Fruit fly (Drosophila melanogaster) whole organism, embryonic: ENCODE data around the gene Gclm.

Experiments used
- ATbp ChIP-seq: fragments of 200-800 bp; sonication (Bioruptor generic); optimal IDR thresholded peaks from 2 replicates; lab custom pipeline; 2017; ENCODE audit warnings: missing biosample characterization, mild to moderate bottlenecking, missing genetic modification characterization, missing genetic modification reagents
- Ada2b ChIP-seq: fragments of 200-800 bp; sonication (Bioruptor generic); IDR thresholded peaks from 2 replicates; pipeline ENCODE4 v1.3.6; 2022; ENCODE audit warnings: missing biosample characterization, missing genetic modification characterization
- Asciz ChIP-seq: fragments of 200-800 bp; sonication (Bioruptor generic); optimal IDR thresholded peaks from 2 replicates; lab custom pipeline; 2017; ENCODE audit warnings: missing biosample characterization, mild to moderate bottlenecking, missing genetic modification characterization, missing genetic modification reagents
- Awh ChIP-seq: fragments of 200-800 bp; sonication (Bioruptor generic); IDR thresholded peaks from 2 replicates; pipeline ENCODE4, ENCODE4 v1.3.6; 2022; ENCODE audit warnings: missing biosample characterization, missing genetic modification characterization
- CG10147 ChIP-seq: fragments of 200-800 bp; sonication (Bioruptor generic); optimal IDR thresholded peaks from 2 replicates; lab custom pipeline; 2019; ENCODE audit warnings: missing biosample characterization, mild to moderate bottlenecking, missing genetic modification characterization, moderate library complexity
- CG11456 ChIP-seq: fragments of 200-800 bp; sonication (Bioruptor generic); IDR thresholded peaks from 3 replicates; pipeline ENCODE4 v1.3.6; 2022; ENCODE audit warnings: missing biosample characterization, missing genetic modification characterization
- CG11695 ChIP-seq: fragments of 200-800 bp; sonication (Bioruptor generic); IDR thresholded peaks from 3 replicates; pipeline ENCODE4 v1.3.6; 2022; ENCODE audit warnings: missing biosample characterization, missing genetic modification characterization
- CG12659 ChIP-seq: fragments of 200-800 bp; sonication (Bioruptor generic); optimal IDR thresholded peaks from 3 replicates; lab custom pipeline; 2017; ENCODE audit warnings: mild to moderate bottlenecking, missing biosample characterization, missing genetic modification reagents, missing genetic modification characterization
- CG13287 ChIP-seq: fragments of 200-800 bp; sonication (Bioruptor generic); IDR thresholded peaks from 2 replicates; pipeline ENCODE4 v1.3.6; 2022; ENCODE audit warnings: missing biosample characterization, missing genetic modification characterization; ENCODE audit not compliant: partially characterized antibody
- CG14860 ChIP-seq: fragments of 200-800 bp; sonication (Bioruptor generic); IDR thresholded peaks from 3 replicates; pipeline ENCODE4 v1.3.6; 2022; ENCODE audit warnings: missing biosample characterization, missing genetic modification characterization; ENCODE audit not compliant: partially characterized antibody
- CG14965 ChIP-seq: fragments of 200-800 bp; sonication (Bioruptor generic); optimal IDR thresholded peaks from 2 replicates; lab custom pipeline; 2016; ENCODE audit warnings: missing biosample characterization, missing genetic modification characterization, borderline replicate concordance
- CG16813 ChIP-seq: fragments of 200-800 bp; sonication (Bioruptor generic); IDR thresholded peaks from 3 replicates; pipeline ENCODE4 v1.3.6; 2022; ENCODE audit warnings: missing biosample characterization, missing genetic modification characterization; ENCODE audit not compliant: partially characterized antibody
- CG17385 ChIP-seq: fragments of 200-800 bp; sonication (Bioruptor generic); optimal IDR thresholded peaks from 3 replicates; lab custom pipeline; 2018; ENCODE audit warnings: missing biosample characterization, mild to moderate bottlenecking, missing genetic modification characterization
- CG1792 ChIP-seq: fragments of 200-800 bp; sonication (Bioruptor generic); optimal IDR thresholded peaks from 2 replicates; lab custom pipeline; 2016; ENCODE audit warnings: missing biosample characterization, missing genetic modification characterization
- CG31441 ChIP-seq: fragments of 200-800 bp; sonication (Bioruptor generic); IDR thresholded peaks from 2 replicates; pipeline ENCODE4 v1.3.6; 2022; ENCODE audit warnings: missing biosample characterization, missing genetic modification characterization
- CG33213 ChIP-seq: fragments of 200-800 bp; sonication (Bioruptor generic); optimal IDR thresholded peaks from 3 replicates; lab custom pipeline; 2016; ENCODE audit warnings: missing biosample characterization, missing genetic modification characterization
- CG7271 ChIP-seq: fragments of 200-800 bp; sonication (Bioruptor generic); optimal IDR thresholded peaks from 2 replicates; lab custom pipeline; 2018; ENCODE audit warnings: missing biosample characterization, mild to moderate bottlenecking, missing genetic modification characterization, moderate library complexity
- CG8281 ChIP-seq: fragments of 200-800 bp; sonication (Bioruptor generic); optimal IDR thresholded peaks from 2 replicates; lab custom pipeline; 2018; ENCODE audit warnings: missing biosample characterization, mild to moderate bottlenecking, missing genetic modification characterization, moderate library complexity
- CG9817 ChIP-seq: fragments of 200-800 bp; sonication (Bioruptor generic); optimal IDR thresholded peaks from 2 replicates; lab custom pipeline; 2018; ENCODE audit warnings: missing biosample characterization, mild to moderate bottlenecking, missing genetic modification characterization, moderate library complexity
- Dek ChIP-seq: fragments of 200-800 bp; sonication (Bioruptor generic); optimal IDR thresholded peaks from 3 replicates; lab custom pipeline; 2019; ENCODE audit warnings: missing biosample characterization, mild to moderate bottlenecking, missing genetic modification characterization, moderate library complexity
- Dip2 ChIP-seq: fragments of 200-800 bp; sonication (Bioruptor generic); IDR thresholded peaks from 2 replicates; pipeline ENCODE4 v1.3.6; 2022; ENCODE audit warnings: missing biosample characterization, missing genetic modification characterization
- Doc2 ChIP-seq: fragments of 200-800 bp; sonication (Bioruptor generic); IDR thresholded peaks from 2 replicates; pipeline ENCODE4 v1.3.6; 2022; ENCODE audit warnings: missing biosample characterization, missing genetic modification characterization
- Drgx ChIP-seq: fragments of 200-800 bp; sonication (Bioruptor generic); IDR thresholded peaks from 2 replicates; pipeline ENCODE4 v1.3.6; 2022; ENCODE audit warnings: missing biosample characterization, missing genetic modification characterization
- ERR ChIP-seq: fragments of 200-800 bp; sonication (Bioruptor generic); optimal IDR thresholded peaks from 2 replicates; lab custom pipeline; 2016; ENCODE audit warnings: missing biosample characterization, missing genetic modification characterization
- H2.0 ChIP-seq: fragments of 200-800 bp; sonication (Bioruptor generic); IDR thresholded peaks from 2 replicates; pipeline ENCODE4 v1.3.6; 2022; ENCODE audit warnings: missing biosample characterization, missing genetic modification characterization
- HLH3B ChIP-seq: fragments of 200-800 bp; sonication (Bioruptor generic); IDR thresholded peaks from 2 replicates; pipeline ENCODE4 v1.3.6; 2022; ENCODE audit warnings: missing biosample characterization, missing genetic modification characterization
- HLH4C ChIP-seq: fragments of 200-800 bp; sonication (Bioruptor generic); IDR thresholded peaks from 3 replicates; pipeline ENCODE4 v1.3.6; 2022; ENCODE audit warnings: missing biosample characterization, missing genetic modification characterization; ENCODE audit not compliant: partially characterized antibody
- Hey ChIP-seq: fragments of 200-800 bp; sonication (Bioruptor generic); optimal IDR thresholded peaks from 3 replicates; lab custom pipeline; 2018; ENCODE audit warnings: missing biosample characterization, mild to moderate bottlenecking, missing genetic modification characterization
- HmgZ ChIP-seq: fragments of 200-800 bp; sonication (Bioruptor generic); optimal IDR thresholded peaks from 2 replicates; lab custom pipeline; 2018; ENCODE audit warnings: missing biosample characterization, mild to moderate bottlenecking, missing genetic modification characterization
- Jarid2 ChIP-seq: fragments of 200-800 bp; sonication (Bioruptor generic); optimal IDR thresholded peaks from 3 replicates; lab custom pipeline; 2017; ENCODE audit warnings: mild to moderate bottlenecking, missing biosample characterization, missing genetic modification reagents, missing genetic modification characterization
- Lim3 ChIP-seq: fragments of 200-800 bp; sonication (Bioruptor generic); IDR thresholded peaks from 2 replicates; pipeline ENCODE4 v1.3.6; 2022; ENCODE audit warnings: missing biosample characterization, missing genetic modification characterization
- NFAT ChIP-seq: fragments of 200-800 bp; sonication (Bioruptor generic); IDR thresholded peaks from 2 replicates; pipeline ENCODE4 v1.3.6; 2022; ENCODE audit warnings: missing biosample characterization, missing genetic modification characterization
- Opbp ChIP-seq: fragments of 200-800 bp; sonication (Bioruptor generic); IDR thresholded peaks from 3 replicates; pipeline ENCODE4 v1.3.6; 2022; ENCODE audit warnings: missing biosample characterization, missing genetic modification characterization; ENCODE audit not compliant: partially characterized antibody
- Poxn ChIP-seq: fragments of 200-800 bp; sonication (Bioruptor generic); IDR thresholded peaks from 2 replicates; pipeline ENCODE4 v1.3.6; 2022; ENCODE audit warnings: missing biosample characterization, missing genetic modification characterization
- Scr ChIP-seq: fragments of 200-800 bp; sonication (Bioruptor generic); IDR thresholded peaks from 2 replicates; pipeline ENCODE4 v1.3.6; 2022; ENCODE audit warnings: missing biosample characterization, missing genetic modification characterization; ENCODE audit not compliant: partially characterized antibody
- amos ChIP-seq: fragments of 200-800 bp; sonication (Bioruptor generic); IDR thresholded peaks from 2 replicates; pipeline ENCODE4 v1.3.6; 2022; ENCODE audit warnings: missing biosample characterization, missing genetic modification characterization; ENCODE audit not compliant: partially characterized antibody
- ash1 ChIP-seq: fragments of 200-800 bp; sonication (Bioruptor generic); optimal IDR thresholded peaks from 2 replicates; lab custom pipeline; 2018; ENCODE audit warnings: missing biosample characterization, mild to moderate bottlenecking, missing genetic modification characterization
- chinmo ChIP-seq: fragments of 200-800 bp; sonication (Bioruptor generic); IDR thresholded peaks from 4 replicates; pipeline ENCODE4 v1.3.6; 2022; ENCODE audit warnings: missing biosample characterization, missing genetic modification characterization; ENCODE audit not compliant: partially characterized antibody
- cwo ChIP-seq: fragments of 200-800 bp; sonication (Bioruptor generic); optimal IDR thresholded peaks from 3 replicates; lab custom pipeline; 2017; ENCODE audit warnings: missing biosample characterization, missing genetic modification characterization, mild to moderate bottlenecking, moderate library complexity, missing genetic modification reagents
- dmrt11E ChIP-seq: fragments of 200-800 bp; sonication (Bioruptor generic); optimal IDR thresholded peaks from 3 replicates; lab custom pipeline; 2018; ENCODE audit warnings: missing biosample characterization, mild to moderate bottlenecking, missing genetic modification characterization, moderate library complexity
- dmrt99B ChIP-seq: fragments of 200-800 bp; sonication (Bioruptor generic); optimal IDR thresholded peaks from 2 replicates; lab custom pipeline; 2018; ENCODE audit warnings: missing biosample characterization, mild to moderate bottlenecking, missing genetic modification characterization, moderate library complexity
- esg ChIP-seq: fragments of 200-800 bp; sonication (Bioruptor generic); conservative IDR thresholded peaks from 2 replicates; pipeline ENCODE4 v1.3.6; 2022; ENCODE audit warnings: missing biosample characterization, missing genetic modification characterization
- exex ChIP-seq: fragments of 200-800 bp; sonication (Bioruptor generic); optimal IDR thresholded peaks from 4 replicates; lab custom pipeline; 2018; ENCODE audit warnings: missing biosample characterization, mild to moderate bottlenecking, missing genetic modification characterization, moderate library complexity
- fd102C ChIP-seq: fragments of 200-800 bp; sonication (Bioruptor generic); optimal IDR thresholded peaks from 2 replicates; lab custom pipeline; 2018; ENCODE audit warnings: missing biosample characterization, mild to moderate bottlenecking, missing genetic modification characterization, moderate library complexity
- gt ChIP-seq: fragments of 200-800 bp; sonication (Bioruptor generic); IDR thresholded peaks from 2 replicates; pipeline ENCODE4 v1.3.6; 2022; ENCODE audit warnings: missing biosample characterization, missing genetic modification characterization
- lab ChIP-seq: fragments of 200-800 bp; sonication (Bioruptor generic); optimal IDR thresholded peaks from 3 replicates; lab custom pipeline; 2017; ENCODE audit warnings: missing biosample characterization, missing genetic modification characterization, mild to moderate bottlenecking, moderate library complexity, missing genetic modification reagents
- psq ChIP-seq: fragments of 200-800 bp; sonication (Bioruptor generic); optimal IDR thresholded peaks from 2 replicates; lab custom pipeline; 2017; ENCODE audit warnings: missing biosample characterization, missing genetic modification characterization
- sens ChIP-seq: fragments of 200-800 bp; sonication (Bioruptor generic); peaks from one replicate; lab custom pipeline; 2016; ENCODE audit warnings: missing biosample characterization, missing genetic modification characterization
- sr ChIP-seq: fragments of 200-800 bp; sonication (Bioruptor generic); IDR thresholded peaks from 3 replicates; pipeline ENCODE4 v1.3.6; 2022; ENCODE audit warnings: missing biosample characterization, missing genetic modification characterization
- tna ChIP-seq: fragments of 200-800 bp; sonication (Bioruptor generic); IDR thresholded peaks from 2 replicates; pipeline ENCODE4 v1.3.6; 2022; ENCODE audit warnings: missing biosample characterization, missing genetic modification characterization; ENCODE audit not compliant: partially characterized antibody
- z ChIP-seq: fragments of 200-800 bp; sonication (Bioruptor generic); IDR thresholded peaks from 3 replicates; pipeline ENCODE4 v1.3.6; 2022; ENCODE audit warnings: missing biosample characterization, missing genetic modification characterization

Gclm gene

dm6 chr3R:22690311-22690710, 4.0 kb upstream of the Gclm start, which contains the start of the genes wfs1 and Nup133 (continued):
- TF ChIP-seq ATbp (GFP tag; lab: Kevin White, UChicago) (peak; percentile 48), Jarid2 (GFP tag; lab: Kevin White, UChicago) (no peak), dmrt99B (tag; lab: Kevin White, UChicago) (no peak), Hey (no peak), CG13287 (GFP tag; lab: Robert Waterston, UW) (peak; percentile 97), ash1 (GFP tag; lab: Kevin White, UChicago) (no peak), CG7271 (tag; lab: Kevin White, UChicago) (peak; percentile 70), CG31441 (GFP tag; lab: Robert Waterston, UW) (peak; percentile 97), CG10147 (no peak), sr (GFP tag; lab: Robert Waterston, UW) (no peak), dmrt11E (peak; percentile 87), Dip2 (GFP tag; lab: Robert Waterston, UW) (no peak), Ada2b (GFP tag; lab: Robert Waterston, UW) (peak; percentile 43; the same call in 1 of the 2 replicates), CG33213 (GFP tag; lab: Kevin White, UChicago) (no peak), Lim3 (GFP tag; lab: Robert Waterston, UW) (no peak), HLH3B (GFP tag; lab: Robert Waterston, UW) (peak; percentile 72), CG8281 (tag; lab: Kevin White, UChicago) (peak; percentile 13), chinmo (0 out of 4 replicates have a peak, but pooled peaks have one; percentile 69), HmgZ (tag; lab: Kevin White, UChicago) (peak; percentile 79), z (GFP tag; lab: Robert Waterston, UW) (no peak), Dek (peak; percentile 71), amos (peak; percentile 74), Opbp (GFP tag; lab: Robert Waterston, UW) (peak; percentile 67; the same call in 2 of the 3 replicates), ERR (GFP tag; lab: Kevin White, UChicago) (no peak), Doc2 (GFP tag; lab: Robert Waterston, UW) (no peak), HLH4C (GFP tag; lab: Robert Waterston, UW) (peak; percentile 86), CG12659 (GFP tag; lab: Kevin White, UChicago) (peak; percentile 82), CG14965 (GFP tag; lab: Kevin White, UChicago) (no peak), tna (GFP tag; lab: Robert Waterston, UW) (peak; percentile 15; the same call in 1 of the 2 replicates), lab (no peak), Drgx (GFP tag; lab: Robert Waterston, UW) (no peak; the same call in 1 of the 2 replicates), CG1792 (GFP tag; lab: Kevin White, UChicago) (no peak), NFAT (GFP tag; lab: Robert Waterston, UW) (0 out of 2 replicates have a peak, but pooled peaks have one; percentile 40), CG16813 (GFP tag; lab: Robert Waterston, UW) (peak; percentile 87), CG11456 (GFP tag; lab: Robert Waterston, UW) (peak; percentile 50; the same call in 1 of the 3 replicates)

- TF ChIP-seq Asciz = no peak
- TF ChIP-seq Poxn (GFP tag; lab: Robert Waterston, UW) = no peak
- TF ChIP-seq psq (GFP tag; lab: Kevin White, UChicago) = no peak
- TF ChIP-seq CG14860 (GFP tag; lab: Robert Waterston, UW) = no peak
- TF ChIP-seq Scr (GFP tag; lab: Robert Waterston, UW) = no peak
- TF ChIP-seq H2.0 (GFP tag; lab: Robert Waterston, UW) = no peak
- peak; percentile 82 for TF ChIP-seq cwo (GFP tag; lab: Kevin White, UChicago)
- peak; percentile 46 for TF ChIP-seq exex (tag; lab: Kevin White, UChicago)
- TF ChIP-seq Awh (GFP tag; lab: Robert Waterston, UW) = 0 out of 2 replicates have a peak, but pooled peaks have one; percentile 7
- no peak for TF ChIP-seq fd102C (GFP tag; lab: Kevin White, UChicago)
- TF ChIP-seq esg (GFP tag; lab: Robert Waterston, UW) = no peak
- peak; percentile 72 for TF ChIP-seq sens (GFP tag; lab: Kevin White, UChicago)
- no peak for TF ChIP-seq CG9817
- no peak for TF ChIP-seq gt (GFP tag; lab: Robert Waterston, UW)
- 0 out of 3 replicates have a peak, but pooled peaks have one; percentile 14 for TF ChIP-seq CG11695 (GFP tag; lab: Robert Waterston, UW)
- TF ChIP-seq CG17385 (GFP tag; lab: Kevin White, UChicago) = no peak
These were observed 1.4 kb downstream of the Gclm start for dm6 chr3R:22684948-22685253.
